Fruit fly (Drosophila melanogaster) Kc167 (cell line): ENCODE data around the gene CG7135.
A peak's percentile ranks its signal among the peaks of the same experiment; 100 is the strongest.

ENCODE experiments used
- Myc ChIP-seq: fragments of >200 bp; optimal IDR thresholded peaks from 2 replicates; lab custom pipeline; 2017; ENCODE audit warnings: missing external identifiers
- Sin3A ChIP-seq: fragments of >200 bp; optimal IDR thresholded peaks from 2 replicates; lab custom pipeline; 2018; ENCODE audit warnings: missing external identifiers
- h ChIP-seq: fragments of >200 bp; optimal IDR thresholded peaks from 3 replicates; lab custom pipeline; 2018; ENCODE audit warnings: missing external identifiers
- insv ChIP-seq: fragments of >200 bp; optimal IDR thresholded peaks from 3 replicates; lab custom pipeline; 2018; ENCODE audit warnings: missing external identifiers
- psq ChIP-seq: fragments of >200 bp; optimal IDR thresholded peaks from 2 replicates; lab custom pipeline; 2017; ENCODE audit warnings: missing external identifiers
- ttk ChIP-seq: sonication (Bioruptor generic); optimal IDR thresholded peaks from 2 replicates; lab custom pipeline; 2017; ENCODE audit warnings: missing external identifiers

Gene CG7135

DNA sequence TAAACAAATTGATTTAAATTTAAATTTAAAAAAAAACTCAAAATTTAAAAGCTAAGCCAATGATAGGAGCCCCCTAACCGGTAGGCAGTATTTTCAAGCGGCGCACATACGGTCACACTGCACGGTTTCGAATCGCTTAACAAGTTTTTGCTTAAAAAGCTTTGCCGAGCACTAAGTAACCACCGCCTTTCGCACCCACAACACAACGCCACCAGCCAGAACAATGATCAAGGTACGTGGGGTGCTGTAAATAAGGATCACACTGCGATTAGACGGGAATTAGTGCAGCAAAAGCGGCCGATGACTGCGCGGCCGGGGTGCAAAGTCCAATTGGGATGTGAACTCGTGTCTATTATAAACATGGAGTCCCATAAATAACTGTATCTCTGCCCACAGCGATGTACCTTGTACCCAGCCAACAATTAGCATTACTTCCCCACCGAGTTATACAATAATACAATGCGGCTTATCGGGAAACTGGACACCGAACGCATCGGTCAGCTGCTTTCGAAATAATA, 12.2 kb upstream of the CG7135 start, which contains the start of gene scu:
TSS of gene scu (plus strand) at position 101 of the 518 bp plus-strand sequence.
- TF ChIP-seq psq (no peak), Myc (lab: Kevin White, UChicago) (no peak), ttk (no peak), h (lab: Kevin White, UChicago) (no peak), insv (lab: Kevin White, UChicago) (no peak), Sin3A (lab: Kevin White, UChicago) (no peak)

DNA sequence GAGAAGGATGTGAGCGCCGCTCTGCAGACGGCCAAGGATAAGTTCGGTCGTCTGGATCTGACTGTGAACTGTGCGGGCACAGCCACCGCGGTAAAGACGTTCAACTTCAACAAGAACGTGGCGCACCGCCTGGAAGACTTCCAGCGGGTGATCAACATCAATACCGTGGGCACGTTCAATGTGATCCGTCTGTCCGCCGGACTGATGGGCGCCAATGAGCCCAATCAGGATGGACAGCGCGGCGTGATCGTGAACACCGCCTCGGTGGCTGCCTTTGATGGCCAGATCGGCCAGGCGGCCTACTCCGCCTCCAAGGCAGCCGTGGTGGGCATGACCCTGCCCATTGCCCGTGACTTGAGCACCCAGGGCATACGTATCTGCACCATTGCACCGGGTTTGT, 11.3 kb upstream of the CG7135 start:
- TF ChIP-seq h (lab: Kevin White, UChicago) (no peak), psq (no peak), insv (lab: Kevin White, UChicago) (no peak), Myc (lab: Kevin White, UChicago) (no peak), ttk (peak; percentile 94), Sin3A (lab: Kevin White, UChicago) (no peak)

DNA sequence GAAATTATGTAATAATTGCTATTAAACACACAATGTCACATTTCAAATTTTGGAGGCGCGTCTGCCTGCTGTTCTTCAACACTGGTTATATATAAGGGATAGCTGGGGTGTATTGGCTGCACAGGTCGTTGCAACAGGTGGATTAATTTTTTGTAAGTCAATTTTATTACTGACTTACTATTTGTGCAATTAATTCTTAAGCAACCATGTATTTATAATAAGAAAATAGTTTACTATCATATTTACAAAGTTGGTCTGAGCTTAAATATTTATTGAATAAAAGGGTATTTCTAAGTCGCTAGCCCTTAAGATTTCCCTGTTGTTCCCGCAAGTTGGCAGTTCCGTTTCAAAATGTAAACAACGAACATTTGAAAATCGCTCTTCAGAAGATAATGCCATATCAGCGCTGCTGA, 10.6 kb upstream of the CG7135 start, which contains the start of gene RhoGAP16F:
TSS of gene RhoGAP16F (plus strand) at position 336 of the 413 bp plus-strand sequence.
- TF ChIP-seq ttk: no peak
- TF ChIP-seq Myc (lab: Kevin White, UChicago): no peak
- no peak for TF ChIP-seq Sin3A (lab: Kevin White, UChicago)
- no peak for TF ChIP-seq insv (lab: Kevin White, UChicago)
- TF ChIP-seq psq: no peak
- no peak for TF ChIP-seq h (lab: Kevin White, UChicago)

DNA sequence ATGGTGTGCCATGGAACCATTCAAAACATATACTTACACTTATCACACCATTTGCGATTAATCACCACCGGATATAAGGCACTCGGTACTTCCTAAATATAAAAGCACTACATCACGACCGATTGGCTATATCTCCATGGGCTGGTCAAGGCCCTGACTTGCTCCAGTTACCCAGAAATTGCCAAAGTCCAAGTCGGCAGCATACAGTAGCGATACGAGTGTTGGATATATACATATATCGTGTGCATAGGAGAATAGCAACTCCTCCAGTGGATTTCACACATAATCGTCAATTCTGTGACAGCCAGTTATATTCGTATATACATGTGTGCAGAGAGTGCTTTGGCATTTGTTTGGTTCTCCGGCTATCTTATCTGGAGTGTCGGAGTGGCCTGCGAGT, 9.3 kb upstream of the CG7135 start:
- TF ChIP-seq Myc (lab: Kevin White, UChicago) (no peak), Sin3A (lab: Kevin White, UChicago) (no peak), ttk (no peak), psq (no peak), h (lab: Kevin White, UChicago) (no peak), insv (lab: Kevin White, UChicago) (no peak)

DNA sequence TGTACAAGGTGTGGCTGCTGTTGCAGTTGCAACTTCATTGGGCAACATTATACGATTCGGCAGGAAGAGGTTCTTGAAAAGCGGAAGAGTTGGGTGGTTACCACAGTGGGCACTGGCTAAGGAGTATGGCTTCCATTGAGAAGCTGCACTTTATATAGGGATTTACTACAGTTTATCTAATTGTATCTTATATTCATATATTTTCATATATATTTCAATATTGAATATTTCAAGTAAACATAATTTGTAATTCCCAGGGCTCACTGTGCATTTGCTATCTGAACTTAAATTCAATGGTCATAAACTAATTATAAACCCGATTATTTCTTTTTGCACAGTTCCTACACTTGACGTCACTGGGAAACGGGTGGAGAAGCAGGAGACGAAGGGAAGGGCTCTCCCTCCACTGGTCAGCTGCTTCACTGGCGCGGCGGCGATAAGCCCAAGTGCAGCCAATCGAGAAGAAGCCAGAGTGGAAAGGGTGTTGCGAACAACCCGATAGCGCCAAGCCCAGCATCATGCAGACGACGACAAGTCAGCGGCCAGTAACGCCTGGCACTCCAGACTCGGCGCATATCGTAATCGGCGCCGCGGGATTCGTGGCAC, 8.6 kb upstream of the CG7135 start:
- TF ChIP-seq insv (lab: Kevin White, UChicago) (no peak), psq (no peak), ttk (no peak), h (lab: Kevin White, UChicago) (no peak), Myc (lab: Kevin White, UChicago) (no peak), Sin3A (lab: Kevin White, UChicago) (no peak)

DNA sequence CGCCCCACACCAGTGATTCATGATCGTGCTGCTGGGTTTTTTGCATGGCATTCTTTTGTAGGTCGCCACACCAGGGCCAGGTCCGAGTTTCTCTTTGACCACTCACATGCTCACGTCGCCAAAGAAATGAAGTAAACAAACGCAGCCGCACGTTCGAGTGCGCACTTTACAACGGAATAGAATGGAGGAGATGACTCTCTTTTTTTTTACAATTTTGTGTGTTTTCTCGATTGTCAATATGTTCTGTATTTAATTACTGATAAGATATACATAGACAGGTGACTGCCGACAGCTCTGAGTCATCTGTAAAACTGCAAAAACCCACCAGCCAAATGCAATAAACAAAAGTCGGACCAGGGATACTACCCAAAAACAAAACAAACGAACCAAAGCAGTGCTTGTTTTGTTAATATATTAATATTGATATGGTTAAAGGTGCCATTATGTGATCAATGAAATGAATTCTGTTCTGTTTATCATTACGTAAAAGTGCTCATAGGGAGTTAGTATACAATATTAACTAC, 3.2 kb upstream of the CG7135 start:
- TF ChIP-seq ttk (no peak), Myc (lab: Kevin White, UChicago) (no peak), insv (lab: Kevin White, UChicago) (no peak), h (lab: Kevin White, UChicago) (no peak), psq (no peak), Sin3A (lab: Kevin White, UChicago) (no peak)

DNA sequence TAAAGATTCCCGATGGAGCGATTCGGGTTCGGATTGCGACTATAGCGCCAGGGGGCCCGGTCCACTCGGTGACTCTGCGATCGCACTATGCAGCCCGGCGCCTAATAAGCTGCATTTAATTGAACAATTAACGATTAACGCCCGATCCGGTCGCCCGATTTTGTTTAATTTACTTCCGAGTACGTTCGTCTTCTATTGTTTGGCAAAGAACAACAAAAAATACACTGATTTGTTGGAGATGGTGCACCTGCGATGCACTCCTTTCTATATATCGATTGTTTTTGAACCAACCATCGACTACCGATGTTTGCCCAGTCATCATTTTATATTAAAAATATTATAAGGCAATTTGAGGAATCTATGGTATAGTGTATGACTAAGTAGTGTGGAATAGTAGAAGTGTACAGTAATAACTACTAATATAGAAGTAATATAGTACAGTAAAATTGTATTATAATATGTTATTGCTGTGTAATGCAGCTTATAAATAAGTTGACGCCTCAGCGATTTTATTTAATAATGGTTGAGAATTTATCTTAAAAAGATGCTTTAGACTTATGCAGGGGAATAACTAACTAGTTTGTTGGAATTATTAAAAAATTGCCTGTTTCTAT, 2.2 kb upstream of the CG7135 start, which contains the start of gene Mvb12:
TSS of gene Mvb12 (minus strand) at position 217 of the 614 bp plus-strand sequence.
- TF ChIP-seq ttk (no peak), Sin3A (lab: Kevin White, UChicago) (no peak), Myc (lab: Kevin White, UChicago) (no peak), h (lab: Kevin White, UChicago) (no peak), insv (lab: Kevin White, UChicago) (no peak), psq (no peak)

DNA sequence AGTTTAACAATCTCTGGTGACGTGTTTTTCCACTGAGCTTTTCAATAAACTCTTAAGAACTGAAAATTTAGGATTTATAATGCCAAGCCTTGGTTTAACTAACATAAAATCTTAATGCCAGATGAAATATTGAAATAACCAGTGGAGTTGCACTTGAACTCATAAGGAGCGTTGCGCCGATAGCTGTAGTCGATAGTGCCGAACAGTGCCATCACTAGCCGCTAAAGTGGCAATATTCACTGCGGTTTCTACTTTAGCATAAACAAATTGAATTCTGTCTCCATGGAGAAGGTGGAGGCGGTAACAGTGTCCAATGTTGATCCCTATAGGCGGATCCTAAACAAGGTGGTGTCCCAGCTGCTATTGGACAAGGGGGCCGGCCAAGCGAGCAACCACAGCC, 1.7 kb upstream of the CG7135 start, which contains the start of gene Taf8:
TSS of gene Taf8 (plus strand) at position 193 of the 400 bp plus-strand sequence.
- TF ChIP-seq Myc (lab: Kevin White, UChicago) (no peak), Sin3A (lab: Kevin White, UChicago) (no peak), h (lab: Kevin White, UChicago) (no peak), ttk (no peak), psq (no peak), insv (lab: Kevin White, UChicago) (no peak)

DNA sequence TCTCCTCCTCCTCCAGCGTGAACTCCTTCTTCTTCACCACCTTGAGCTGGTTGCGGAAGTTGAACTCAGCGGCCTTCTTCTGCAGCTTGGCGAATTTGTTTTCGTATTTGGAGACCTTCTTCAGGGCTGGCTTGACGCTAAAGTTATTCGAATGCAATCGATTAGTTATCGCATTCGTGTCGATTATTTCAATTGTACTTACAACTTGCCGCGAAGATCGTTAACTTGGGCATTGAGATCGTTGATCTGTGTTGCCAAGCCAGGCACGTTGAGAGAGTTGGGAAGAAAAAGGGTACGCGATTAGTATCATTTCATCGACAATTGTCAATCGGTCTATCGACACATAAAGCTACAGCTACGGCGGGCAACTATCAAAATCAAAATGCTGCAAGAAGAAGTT, 3.2 kb downstream of the CG7135 start:
- TF ChIP-seq ttk (no peak), Sin3A (lab: Kevin White, UChicago) (no peak)

DNA sequence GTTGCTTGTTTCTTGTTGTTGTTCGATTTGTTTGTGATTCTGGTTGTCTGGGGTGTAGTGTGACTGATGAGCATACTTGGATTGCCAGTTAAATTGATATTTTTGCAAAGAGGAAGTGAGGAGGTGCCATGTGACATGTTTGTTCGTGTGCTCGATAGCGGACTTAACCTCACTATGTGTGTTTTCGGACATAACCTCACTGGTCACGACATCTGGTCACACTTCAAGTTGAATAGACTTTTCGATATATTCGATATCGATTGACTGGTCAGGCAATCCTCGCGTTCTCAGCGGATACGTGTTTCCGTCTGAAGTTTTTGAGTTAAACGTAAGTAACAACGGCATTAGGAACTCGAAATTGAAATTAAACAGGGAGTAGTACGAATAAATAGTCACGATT, 5.2 kb downstream of the CG7135 start:
- TF ChIP-seq h (lab: Kevin White, UChicago): no peak
- no peak for TF ChIP-seq Sin3A (lab: Kevin White, UChicago)
- TF ChIP-seq Myc (lab: Kevin White, UChicago): no peak
- no peak for TF ChIP-seq insv (lab: Kevin White, UChicago)
- no peak for TF ChIP-seq ttk
- no peak for TF ChIP-seq psq

DNA sequence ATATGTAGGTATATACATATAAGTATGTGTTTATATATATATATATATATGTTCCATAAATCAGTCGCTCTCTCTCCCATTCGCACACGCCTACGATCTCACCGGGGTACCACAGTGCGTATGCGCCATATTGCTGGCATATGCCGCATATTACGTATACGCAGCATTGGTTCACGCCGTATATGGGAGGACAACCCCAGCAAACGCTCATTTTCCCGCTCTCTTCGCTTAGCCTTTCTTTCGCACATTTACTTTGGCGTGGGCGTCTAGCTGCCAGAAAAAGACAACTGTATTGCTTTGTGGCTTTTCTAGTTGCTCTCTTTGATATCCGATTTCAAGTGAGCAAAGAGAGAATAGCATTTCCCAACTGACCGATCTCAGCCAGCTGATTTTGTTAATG, 11.3 kb downstream of the CG7135 start:
- TF ChIP-seq h (lab: Kevin White, UChicago) (no peak), Myc (lab: Kevin White, UChicago) (no peak), psq (no peak), insv (lab: Kevin White, UChicago) (no peak), ttk (no peak)

DNA sequence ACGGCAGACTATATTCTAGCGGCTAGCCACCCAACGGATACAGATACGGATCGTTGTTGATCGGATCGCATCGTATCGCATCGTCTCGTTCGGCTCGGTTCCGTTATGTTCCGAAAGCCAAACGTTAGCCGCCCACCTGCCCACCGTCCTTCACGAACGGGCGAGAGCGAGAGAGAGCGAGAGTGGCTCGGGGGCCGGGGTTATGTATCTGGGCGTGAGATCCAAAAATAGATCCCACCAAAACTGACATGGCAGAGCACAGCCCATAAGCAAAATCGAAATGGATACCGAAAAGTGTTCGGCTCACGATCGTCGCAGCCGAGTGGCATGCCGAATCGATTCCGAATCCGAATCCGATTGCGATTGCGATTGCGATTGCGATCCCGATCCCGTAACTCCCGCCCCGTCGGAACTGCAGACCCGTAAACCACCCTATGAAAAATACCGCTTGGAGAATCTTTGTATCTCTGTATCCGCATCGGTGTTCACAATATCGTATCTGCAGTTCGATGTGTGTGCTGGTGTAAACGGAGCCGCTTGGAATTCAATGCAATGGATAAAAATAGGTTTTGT, 13.4 kb downstream of the CG7135 start, which contains the start of gene wupA:
TSS of gene wupA (minus strand) at position 112 of the 573 bp plus-strand sequence.
- TF ChIP-seq Sin3A (lab: Kevin White, UChicago) (no peak), h (lab: Kevin White, UChicago) (no peak), psq (no peak), Myc (lab: Kevin White, UChicago) (no peak), insv (lab: Kevin White, UChicago) (no peak), ttk (no peak)
